Worm (Caenorhabditis elegans) whole organism, L2 larva: ENCODE measurements around the gene srd-35.

Source experiments
- C34F6.9 ChIP-seq: fragments of 150-350 bp; optimal IDR thresholded peaks from 2 replicates; lab custom pipeline; 2014; ENCODE audit warnings: missing biosample characterization, missing genetic modification characterization
- F13H6.1 ChIP-seq: sonication (generic microtip); optimal IDR thresholded peaks from 2 replicates; lab custom pipeline; 2016; ENCODE audit warnings: missing genetic modification characterization, missing compliant biosample characterization
- R02D3.7 ChIP-seq: fragments of 150-350 bp; optimal IDR thresholded peaks from 2 replicates; lab custom pipeline; 2014; ENCODE audit warnings: missing biosample characterization, missing genetic modification characterization
- aly-2 ChIP-seq: fragments of 150-350 bp; optimal IDR thresholded peaks from 2 replicates; lab custom pipeline; 2014; ENCODE audit warnings: missing biosample characterization, missing genetic modification characterization
- ama-1 ChIP-seq: fragments of 150-350 bp; optimal IDR thresholded peaks from 2 replicates; lab custom pipeline; 2018; ENCODE audit warnings: inconsistent platforms
- blmp-1 ChIP-seq: sonication (generic microtip); optimal IDR thresholded peaks from 2 replicates; lab custom pipeline; 2017; ENCODE audit warnings: missing genetic modification characterization, mild to moderate bottlenecking, missing compliant biosample characterization, antibody characterized with exemption, moderate library complexity; ENCODE audit not compliant: insufficient read depth
- ceh-82 ChIP-seq: fragments of 150-350 bp; optimal IDR thresholded peaks from 2 replicates; lab custom pipeline; 2014; ENCODE audit warnings: missing biosample characterization, missing genetic modification characterization
- crh-2 ChIP-seq: sonication (generic microtip); optimal IDR thresholded peaks from 2 replicates; lab custom pipeline; 2017; ENCODE audit warnings: missing biosample characterization, missing genetic modification characterization
- dmd-4 ChIP-seq: sonication (generic microtip); optimal IDR thresholded peaks from 2 replicates; lab custom pipeline; 2017; ENCODE audit warnings: missing biosample characterization, missing genetic modification characterization
- egl-27 ChIP-seq: sonication (generic microtip); optimal IDR thresholded peaks from 3 replicates; lab custom pipeline; 2017; ENCODE audit warnings: missing biosample characterization, missing genetic modification reagents, missing genetic modification characterization
- elt-1 ChIP-seq: fragments of 150-350 bp; optimal IDR thresholded peaks from 2 replicates; lab custom pipeline; 2014; ENCODE audit warnings: missing biosample characterization, missing genetic modification characterization
- elt-3 ChIP-seq: sonication (generic microtip); optimal IDR thresholded peaks from 2 replicates; lab custom pipeline; 2017; ENCODE audit warnings: missing biosample characterization, missing genetic modification characterization
- fos-1 ChIP-seq: fragments of 150-350 bp; optimal IDR thresholded peaks from 2 replicates; lab custom pipeline; 2014; ENCODE audit warnings: missing biosample characterization, missing genetic modification characterization
- gmeb-1 ChIP-seq: fragments of 150-350 bp; optimal IDR thresholded peaks from 2 replicates; lab custom pipeline; 2014; ENCODE audit warnings: missing biosample characterization, missing genetic modification characterization
- lin-11 ChIP-seq: fragments of 150-350 bp; sonication (generic microtip); optimal IDR thresholded peaks from 2 replicates; lab custom pipeline; 2014; ENCODE audit warnings: missing biosample characterization, missing genetic modification characterization, inconsistent platforms, mixed read lengths
- lin-39 ChIP-seq: fragments of 150-350 bp; optimal IDR thresholded peaks from 2 replicates; lab custom pipeline; 2014; ENCODE audit warnings: missing biosample characterization, missing genetic modification reagents, missing genetic modification characterization
- lsy-2 ChIP-seq, 2 experiments: fragments of 150-350 bp in 1 of 2; sonication (generic microtip) in 1 of 2; optimal IDR thresholded peaks; 2 replicates each; lab custom pipeline; 2014 to 2017; ENCODE audit warnings: missing biosample characterization in 2 of 2, missing genetic modification characterization in 2 of 2
- mab-5 ChIP-seq: fragments of 150-350 bp; optimal IDR thresholded peaks from 2 replicates; lab custom pipeline; 2014; ENCODE audit warnings: missing biosample characterization, missing genetic modification characterization
- mdl-1 ChIP-seq, 2 experiments: fragments of 150-350 bp in 1 of 2; sonication (generic microtip) in 1 of 2; optimal IDR thresholded peaks; 2 replicates each; lab custom pipeline; 2017; ENCODE audit warnings: missing biosample characterization in 2 of 2, missing genetic modification characterization in 2 of 2
- nhr-11 ChIP-seq: fragments of 150-350 bp; optimal IDR thresholded peaks from 2 replicates; lab custom pipeline; 2014; ENCODE audit warnings: missing biosample characterization, missing genetic modification characterization
- nhr-129 ChIP-seq: fragments of 150-350 bp; optimal IDR thresholded peaks from 2 replicates; lab custom pipeline; 2014; ENCODE audit warnings: missing biosample characterization, missing genetic modification characterization
- nhr-21 ChIP-seq: fragments of 150-350 bp; optimal IDR thresholded peaks from 2 replicates; lab custom pipeline; 2014; ENCODE audit warnings: missing biosample characterization, missing genetic modification characterization
- nhr-237 ChIP-seq: fragments of 150-350 bp; optimal IDR thresholded peaks from 2 replicates; lab custom pipeline; 2014; ENCODE audit warnings: missing biosample characterization, missing genetic modification characterization
- nhr-25 ChIP-seq: fragments of 150-350 bp; sonication (generic microtip); optimal IDR thresholded peaks from 3 replicates; lab custom pipeline; 2014; ENCODE audit warnings: missing biosample characterization, missing genetic modification characterization
- nhr-6 ChIP-seq: fragments of 150-350 bp; optimal IDR thresholded peaks from 2 replicates; lab custom pipeline; 2014; ENCODE audit warnings: missing biosample characterization, missing genetic modification characterization
- peb-1 ChIP-seq: fragments of 150-350 bp; optimal IDR thresholded peaks from 2 replicates; lab custom pipeline; 2014; ENCODE audit warnings: missing biosample characterization, missing genetic modification characterization
- sem-4 ChIP-seq: fragments of 150-350 bp; optimal IDR thresholded peaks from 2 replicates; lab custom pipeline; 2014; ENCODE audit warnings: missing biosample characterization, missing genetic modification reagents, missing genetic modification characterization
- skn-1 ChIP-seq: sonication (generic microtip); optimal IDR thresholded peaks from 2 replicates; lab custom pipeline; 2017; ENCODE audit warnings: missing biosample characterization, missing genetic modification characterization
- sma-3 ChIP-seq: sonication (generic microtip); optimal IDR thresholded peaks from 2 replicates; lab custom pipeline; 2016; ENCODE audit warnings: missing genetic modification reagents, missing genetic modification characterization, missing compliant biosample characterization
- sma-9 ChIP-seq, 2 experiments: fragments of 150-350 bp in 1 of 2; sonication (generic microtip) in 1 of 2; optimal IDR thresholded peaks; 2 replicates each; lab custom pipeline; 2014 to 2016; ENCODE audit warnings: missing genetic modification characterization in 2 of 2, mild to moderate bottlenecking in 1 of 2, missing biosample characterization in 1 of 2, missing compliant biosample characterization in 1 of 2, missing genetic modification reagents in 1 of 2, moderate library complexity in 1 of 2
- snpc-4 ChIP-seq: fragments of 150-350 bp; optimal IDR thresholded peaks from 2 replicates; lab custom pipeline; 2014; ENCODE audit warnings: missing biosample characterization, missing genetic modification characterization
- unc-55 ChIP-seq: fragments of 150-350 bp; sonication (generic microtip); optimal IDR thresholded peaks from 3 replicates; lab custom pipeline; 2014; ENCODE audit warnings: missing biosample characterization, missing genetic modification reagents, missing genetic modification characterization
- ztf-1 ChIP-seq: fragments of 200-800 bp; sonication (Bioruptor generic); conservative IDR thresholded peaks from 2 replicates; pipeline ENCODE4 v1.3.6; 2022; ENCODE audit warnings: missing genetic modification characterization, missing compliant biosample characterization
- ztf-4 ChIP-seq: fragments of 150-350 bp; optimal IDR thresholded peaks from 2 replicates; lab custom pipeline; 2014; ENCODE audit warnings: missing biosample characterization, missing genetic modification characterization

The srd-35 gene

ce11 chrV:12954261-12954660, 9.9 kb upstream of the srd-35 start:
- TF ChIP-seq mdl-1 (tag; optimal IDR thresholded peaks at IDR 0.05; lab: Kevin White, UChicago) (no peak), skn-1 (tag; lab: Kevin White, UChicago) (no peak), nhr-6 (tag; lab: Kevin White, UChicago) (no peak), nhr-11 (tag; lab: Kevin White, UChicago) (no peak), blmp-1 (tag; lab: Kevin White, UChicago) (no peak), fos-1 (no peak), sma-9 (GFP tag; optimal IDR thresholded peaks at IDR 0.05; lab: Kevin White, UChicago) (no peak), sma-9 (tag; optimal IDR thresholded peaks at IDR 0.05; lab: Kevin White, UChicago) (no peak), elt-1 (tag; lab: Kevin White, UChicago) (no peak), nhr-129 (tag; lab: Kevin White, UChicago) (no peak), ama-1 (no peak), aly-2 (no peak), lsy-2 (tag; optimal IDR thresholded peaks at IDR 0.05; lab: Kevin White, UChicago) (no peak), ztf-1 (no peak), C34F6.9 (tag; lab: Kevin White, UChicago) (no peak), ceh-82 (no peak), nhr-237 (tag; lab: Kevin White, UChicago) (no peak), egl-27 (tag; lab: Kevin White, UChicago) (no peak), lin-39 (no peak), sma-3 (no peak)

DNA sequence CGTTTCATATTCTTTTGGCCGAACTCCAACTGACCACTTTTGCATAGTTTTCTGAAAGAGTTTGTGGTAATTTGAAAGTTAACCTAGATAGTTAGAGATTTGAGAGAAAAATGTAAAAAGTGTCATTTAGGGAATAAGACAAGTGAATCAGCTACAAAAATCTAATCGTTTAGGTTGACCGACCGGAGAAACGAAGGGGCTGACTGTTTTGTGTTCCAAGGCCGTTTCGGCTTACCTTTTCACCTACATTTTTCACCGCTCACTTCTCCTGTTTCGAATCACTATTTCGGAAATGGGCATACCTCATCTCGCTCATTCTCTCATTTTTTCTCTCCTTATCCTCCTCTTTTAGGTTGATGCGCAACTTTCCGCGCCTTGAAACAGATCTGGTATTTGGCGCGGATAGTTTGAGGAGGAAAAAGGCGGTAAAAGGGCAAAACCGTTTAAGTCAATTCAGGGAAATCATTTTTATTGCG, 3.1 kb upstream of the srd-35 start, which contains the start of gene mpst-7:
TSS of gene mpst-7 (minus strand) at position 51 of the 476 bp plus-strand sequence.
- no peak for TF ChIP-seq ceh-82
- peak; percentile 35 for TF ChIP-seq fos-1
- no peak for TF ChIP-seq gmeb-1 (tag; lab: Kevin White, UChicago)
- TF ChIP-seq lin-39, result no peak
- TF ChIP-seq mdl-1 (tag; optimal IDR thresholded peaks at IDR 0.05; lab: Kevin White, UChicago), result no peak
- no peak for TF ChIP-seq nhr-21 (tag; lab: Kevin White, UChicago)
- no peak for TF ChIP-seq sem-4 (tag; lab: Kevin White, UChicago)
- no peak for TF ChIP-seq F13H6.1 (tag; lab: Kevin White, UChicago)
- no peak for TF ChIP-seq elt-1 (tag; lab: Kevin White, UChicago)
- TF ChIP-seq R02D3.7 (tag; lab: Kevin White, UChicago), result no peak
- peak; percentile 20 for TF ChIP-seq nhr-25 (tag; lab: Kevin White, UChicago)
- TF ChIP-seq dmd-4 (tag; lab: Kevin White, UChicago), result no peak
- no peak for TF ChIP-seq ztf-4 (tag; lab: Kevin White, UChicago)
- TF ChIP-seq sma-3, result no peak
- no peak for TF ChIP-seq ztf-1
- no peak for TF ChIP-seq elt-3 (tag; lab: Kevin White, UChicago)

DNA sequence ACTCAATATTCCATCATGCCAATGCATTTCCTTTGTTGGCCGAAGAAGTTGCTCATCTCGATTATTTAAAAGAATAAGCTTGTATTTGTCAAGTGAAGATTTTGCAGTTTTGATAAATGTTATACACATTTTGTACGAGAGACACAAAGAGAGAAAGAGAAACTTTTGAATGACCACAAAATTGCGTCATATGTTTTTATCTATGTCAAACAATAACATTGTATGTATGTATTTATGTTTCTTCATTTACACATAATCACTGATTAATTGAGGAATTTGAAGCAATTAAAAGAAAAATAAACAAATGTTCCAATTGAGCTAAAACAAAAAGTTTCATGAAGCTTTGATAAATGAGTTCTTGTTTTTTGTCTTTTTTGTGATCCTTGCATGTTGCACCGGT, 984 bp upstream of the srd-35 start, which contains the start of gene hrg-9:
TSS of gene hrg-9 (minus strand) at position 152 of the 400 bp plus-strand sequence.
- TF ChIP-seq crh-2 (tag; lab: Kevin White, UChicago), result peak; percentile 3
- no peak for TF ChIP-seq ceh-82
- peak; percentile 96 for TF ChIP-seq nhr-129 (tag; lab: Kevin White, UChicago)
- peak; percentile 34 for TF ChIP-seq nhr-25 (tag; lab: Kevin White, UChicago)
- peak; percentile 6 for TF ChIP-seq fos-1
- peak in 1 of 2 experiments; percentile 33 for TF ChIP-seq lsy-2 (tag; optimal IDR thresholded peaks at IDR 0.05; lab: Kevin White, UChicago)
- no peak for TF ChIP-seq gmeb-1 (tag; lab: Kevin White, UChicago)

- TF ChIP-seq mdl-1 (tag; optimal IDR thresholded peaks at IDR 0.05; lab: Kevin White, UChicago), result no peak
- TF ChIP-seq peb-1 (tag; lab: Kevin White, UChicago), result no peak
- no peak for TF ChIP-seq nhr-11 (tag; lab: Kevin White, UChicago)
- no peak for TF ChIP-seq crh-2 (tag; lab: Kevin White, UChicago)
- no peak for TF ChIP-seq nhr-129 (tag; lab: Kevin White, UChicago)
- TF ChIP-seq ztf-4 (tag; lab: Kevin White, UChicago), result no peak
- no peak for TF ChIP-seq fos-1
- no peak for TF ChIP-seq snpc-4
- no peak for TF ChIP-seq unc-55 (GFP tag; lab: Kevin White, UChicago)
- no peak for TF ChIP-seq mab-5 (tag; lab: Kevin White, UChicago)
- TF ChIP-seq nhr-25 (tag; lab: Kevin White, UChicago), result no peak
- no peak for TF ChIP-seq sem-4 (tag; lab: Kevin White, UChicago)
- no peak for TF ChIP-seq lin-11 (tag; lab: Kevin White, UChicago)
Measured at ce11 chrV:12967110-12967509, 2.9 kb downstream of the srd-35 start, which contains the start of gene R186.3. TSS of gene R186.3 (minus strand) at chrV:12967210.
